Fruit fly (Drosophila melanogaster) whole organism, embryonic: ENCODE data around the gene Tollo.

Experiments
- Abd-B ChIP-seq: fragments of 200-800 bp; sonication (Bioruptor generic); optimal IDR thresholded peaks from 2 replicates; lab custom pipeline; 2018; ENCODE audit warnings: missing biosample characterization, mild to moderate bottlenecking, missing genetic modification characterization, moderate library complexity
- B-H1 ChIP-seq: fragments of 200-800 bp; sonication (Bioruptor generic); IDR thresholded peaks from 3 replicates; pipeline ENCODE4 v1.3.6; 2022; ENCODE audit warnings: missing biosample characterization, missing genetic modification characterization
- CG10565 ChIP-seq: fragments of 200-800 bp; sonication (Bioruptor generic); optimal IDR thresholded peaks from 3 replicates; lab custom pipeline; 2016; ENCODE audit warnings: missing biosample characterization, mild to moderate bottlenecking, missing genetic modification characterization
- CG10979 ChIP-seq: fragments of 200-800 bp; sonication (Bioruptor generic); optimal IDR thresholded peaks from 2 replicates; lab custom pipeline; 2018; ENCODE audit warnings: missing biosample characterization, mild to moderate bottlenecking, missing genetic modification characterization, moderate library complexity
- CG1233 ChIP-seq: fragments of 200-800 bp; sonication (Bioruptor generic); optimal IDR thresholded peaks from 4 replicates; lab custom pipeline; 2018; ENCODE audit warnings: missing biosample characterization, mild to moderate bottlenecking, missing genetic modification characterization
- CG12391 ChIP-seq: fragments of 200-800 bp; sonication (Bioruptor generic); optimal IDR thresholded peaks from 3 replicates; lab custom pipeline; 2018; ENCODE audit warnings: missing biosample characterization, mild to moderate bottlenecking, missing genetic modification characterization, moderate library complexity
- CG13775 ChIP-seq: fragments of 200-800 bp; sonication (Bioruptor generic); optimal IDR thresholded peaks from 3 replicates; lab custom pipeline; 2017; ENCODE audit warnings: missing biosample characterization, mild to moderate bottlenecking, missing genetic modification characterization
- CG14710 ChIP-seq: fragments of 200-800 bp; sonication (Bioruptor generic); optimal IDR thresholded peaks from 3 replicates; lab custom pipeline; 2019; ENCODE audit warnings: missing biosample characterization, mild to moderate bottlenecking, missing genetic modification characterization, moderate library complexity
- CG14860 ChIP-seq: fragments of 200-800 bp; sonication (Bioruptor generic); IDR thresholded peaks from 3 replicates; pipeline ENCODE4 v1.3.6; 2022; ENCODE audit warnings: missing biosample characterization, missing genetic modification characterization; ENCODE audit not compliant: partially characterized antibody
- CG17328 ChIP-seq: fragments of 200-800 bp; sonication (Bioruptor generic); IDR thresholded peaks from 2 replicates; pipeline ENCODE4 v1.3.6; 2022; ENCODE audit warnings: missing biosample characterization, missing genetic modification characterization
- CG18764 ChIP-seq: fragments of 200-800 bp; sonication (Bioruptor generic); optimal IDR thresholded peaks from 3 replicates; lab custom pipeline; 2016; ENCODE audit warnings: missing biosample characterization, missing genetic modification characterization
- CG3065 ChIP-seq: fragments of 200-800 bp; sonication (Bioruptor generic); optimal IDR thresholded peaks from 2 replicates; lab custom pipeline; 2016; ENCODE audit warnings: missing biosample characterization, missing genetic modification characterization
- CG33557 ChIP-seq: fragments of 200-800 bp; sonication (Bioruptor generic); optimal IDR thresholded peaks from 2 replicates; lab custom pipeline; 2019; ENCODE audit warnings: missing biosample characterization, mild to moderate bottlenecking, missing genetic modification characterization, moderate library complexity
- CG34422 ChIP-seq: fragments of 200-800 bp; sonication (Bioruptor generic); IDR thresholded peaks from 3 replicates; pipeline ENCODE4 v1.3.6; 2022; ENCODE audit warnings: missing biosample characterization, missing genetic modification characterization
- CG6854 ChIP-seq: fragments of 200-800 bp; sonication (Bioruptor generic); optimal IDR thresholded peaks from 3 replicates; lab custom pipeline; 2017; ENCODE audit warnings: missing biosample characterization, mild to moderate bottlenecking, missing genetic modification characterization
- CG8944 ChIP-seq: fragments of 200-800 bp; sonication (Bioruptor generic); optimal IDR thresholded peaks from 3 replicates; lab custom pipeline; 2016; ENCODE audit warnings: missing biosample characterization, missing genetic modification characterization
- CG9817 ChIP-seq: fragments of 200-800 bp; sonication (Bioruptor generic); optimal IDR thresholded peaks from 2 replicates; lab custom pipeline; 2018; ENCODE audit warnings: missing biosample characterization, mild to moderate bottlenecking, missing genetic modification characterization, moderate library complexity
- CTCF ChIP-seq: fragments of 200-800 bp; sonication (Bioruptor generic); optimal IDR thresholded peaks from 2 replicates; lab custom pipeline; 2017; ENCODE audit warnings: missing biosample characterization, mild to moderate bottlenecking, missing genetic modification characterization, moderate library complexity
- D19B ChIP-seq: fragments of 200-800 bp; sonication (Bioruptor generic); optimal IDR thresholded peaks from 2 replicates; lab custom pipeline; 2017; ENCODE audit warnings: missing biosample characterization, mild to moderate bottlenecking, missing genetic modification characterization
- E2f1 ChIP-seq: fragments of 200-800 bp; sonication (Bioruptor generic); IDR thresholded peaks from 2 replicates; pipeline ENCODE4 v1.3.6; 2022; ENCODE audit warnings: missing biosample characterization, missing genetic modification characterization
- HmgZ ChIP-seq: fragments of 200-800 bp; sonication (Bioruptor generic); optimal IDR thresholded peaks from 2 replicates; lab custom pipeline; 2018; ENCODE audit warnings: missing biosample characterization, mild to moderate bottlenecking, missing genetic modification characterization
- Hr78 ChIP-seq, 2 experiments: fragments of 200-800 bp in 1 of 2; fragments of >200 bp in 1 of 2; sonication (Bioruptor generic) in 1 of 2; optimal IDR thresholded peaks; 2 replicates each; lab custom pipeline; 2017 to 2019; ENCODE audit warnings: missing biosample characterization in 2 of 2, missing genetic modification characterization in 2 of 2, mild to moderate bottlenecking in 1 of 2, moderate library complexity in 1 of 2
- Lpt ChIP-seq: fragments of >200 bp; optimal IDR thresholded peaks from 2 replicates; lab custom pipeline; 2018; ENCODE audit warnings: missing biosample characterization, missing genetic modification characterization
- Mrtf ChIP-seq: fragments of 200-800 bp; sonication (Bioruptor generic); IDR thresholded peaks from 3 replicates; pipeline ENCODE4 v1.3.6; 2022; ENCODE audit warnings: missing biosample characterization, missing genetic modification characterization
- Neu2 ChIP-seq: fragments of 200-800 bp; sonication (Bioruptor generic); optimal IDR thresholded peaks from 3 replicates; lab custom pipeline; 2016; ENCODE audit warnings: missing biosample characterization, missing genetic modification characterization, borderline replicate concordance
- Sry-δ ChIP-seq: fragments of 200-800 bp; sonication (Bioruptor generic); optimal IDR thresholded peaks from 2 replicates; lab custom pipeline; 2016; ENCODE audit warnings: missing biosample characterization, missing genetic modification characterization
- Ssrp ChIP-seq: fragments of 200-800 bp; sonication (Bioruptor generic); optimal IDR thresholded peaks from 2 replicates; lab custom pipeline; 2018; ENCODE audit warnings: missing biosample characterization, mild to moderate bottlenecking, missing genetic modification characterization, moderate library complexity
- Stat92E ChIP-seq, 3 experiments: fragments of >200 bp in 2 of 3; fragments of 200-800 bp in 1 of 3; sonication (Bioruptor generic) in 1 of 3; optimal IDR thresholded peaks; 2 replicates each; lab custom pipeline; 2017 to 2019; ENCODE audit warnings: missing biosample characterization in 3 of 3, missing genetic modification characterization in 3 of 3, mild to moderate bottlenecking in 1 of 3, moderate library complexity in 1 of 3
- Taf1 ChIP-seq: fragments of 200-800 bp; sonication (Bioruptor generic); IDR thresholded peaks from 2 replicates; pipeline ENCODE4 v1.3.6; 2022; ENCODE audit warnings: missing biosample characterization, missing genetic modification characterization
- ab ChIP-seq: fragments of 200-800 bp; sonication (Bioruptor generic); optimal IDR thresholded peaks from 2 replicates; lab custom pipeline; 2016; ENCODE audit warnings: missing biosample characterization, missing genetic modification characterization
- az2 ChIP-seq: fragments of 200-800 bp; sonication (Bioruptor generic); optimal IDR thresholded peaks from 3 replicates; lab custom pipeline; 2016; ENCODE audit warnings: missing biosample characterization, missing genetic modification characterization
- cg ChIP-seq: fragments of 200-800 bp; sonication (Bioruptor generic); optimal IDR thresholded peaks from 3 replicates; lab custom pipeline; 2019; ENCODE audit warnings: missing biosample characterization, mild to moderate bottlenecking, missing genetic modification characterization, moderate library complexity
- danr ChIP-seq: fragments of 200-800 bp; sonication (Bioruptor generic); IDR thresholded peaks from 2 replicates; pipeline ENCODE4 v1.3.6; 2022; ENCODE audit warnings: missing biosample characterization, missing genetic modification characterization
- dmrt11E ChIP-seq: fragments of 200-800 bp; sonication (Bioruptor generic); optimal IDR thresholded peaks from 3 replicates; lab custom pipeline; 2018; ENCODE audit warnings: missing biosample characterization, mild to moderate bottlenecking, missing genetic modification characterization, moderate library complexity
- exex ChIP-seq: fragments of 200-800 bp; sonication (Bioruptor generic); optimal IDR thresholded peaks from 4 replicates; lab custom pipeline; 2018; ENCODE audit warnings: missing biosample characterization, mild to moderate bottlenecking, missing genetic modification characterization, moderate library complexity
- eyg ChIP-seq: fragments of 200-800 bp; sonication (Bioruptor generic); optimal IDR thresholded peaks from 3 replicates; lab custom pipeline; 2016; ENCODE audit warnings: missing biosample characterization, missing genetic modification characterization
- fd96Cb ChIP-seq: fragments of 200-800 bp; sonication (Bioruptor generic); optimal IDR thresholded peaks from 2 replicates; lab custom pipeline; 2018; ENCODE audit warnings: missing biosample characterization, mild to moderate bottlenecking, missing genetic modification characterization, moderate library complexity
- gem ChIP-seq: fragments of 200-800 bp; sonication (Bioruptor generic); optimal IDR thresholded peaks from 2 replicates; lab custom pipeline; 2019; ENCODE audit warnings: missing biosample characterization, mild to moderate bottlenecking, missing genetic modification characterization, moderate library complexity
- grn ChIP-seq: fragments of 200-800 bp; sonication (Bioruptor generic); optimal IDR thresholded peaks from 3 replicates; lab custom pipeline; 2017; ENCODE audit warnings: missing biosample characterization, missing genetic modification characterization
- lola ChIP-seq, 3 experiments: fragments of >200 bp in 2 of 3; fragments of 200-800 bp in 1 of 3; sonication (Bioruptor generic) in 1 of 3; optimal IDR thresholded peaks; 2 replicates each; lab custom pipeline; 2017 to 2019; ENCODE audit warnings: missing biosample characterization in 3 of 3, missing genetic modification characterization in 3 of 3, mild to moderate bottlenecking in 1 of 3, moderate library complexity in 1 of 3
- pan ChIP-seq, 4 experiments: fragments of >200 bp in 3 of 4; fragments of 200-800 bp in 1 of 4; sonication (Bioruptor generic) in 1 of 4; optimal IDR thresholded peaks in 3 of 4; IDR thresholded peaks in 1 of 4; 2 replicates each; pipeline versions ENCODE4 v1.3.6 to Lab custom; 2017 to 2022; ENCODE audit warnings: missing biosample characterization in 2 of 4, missing genetic modification characterization in 2 of 4, mixed read lengths in 1 of 4
- phol ChIP-seq: fragments of 200-800 bp; sonication (Bioruptor generic); optimal IDR thresholded peaks from 3 replicates; lab custom pipeline; 2018; ENCODE audit warnings: missing biosample characterization, mild to moderate bottlenecking, missing genetic modification characterization, moderate library complexity
- pnt ChIP-seq: fragments of 200-800 bp; sonication (Bioruptor generic); optimal IDR thresholded peaks from 3 replicates; lab custom pipeline; 2016; ENCODE audit warnings: missing biosample characterization, missing genetic modification characterization
- psq ChIP-seq: fragments of 200-800 bp; sonication (Bioruptor generic); optimal IDR thresholded peaks from 2 replicates; lab custom pipeline; 2017; ENCODE audit warnings: missing biosample characterization, missing genetic modification characterization
- sens ChIP-seq: fragments of 200-800 bp; sonication (Bioruptor generic); peaks from one replicate; lab custom pipeline; 2016; ENCODE audit warnings: missing biosample characterization, missing genetic modification characterization
- shn ChIP-seq: fragments of 200-800 bp; sonication (Bioruptor generic); optimal IDR thresholded peaks from 3 replicates; lab custom pipeline; 2016; ENCODE audit warnings: missing biosample characterization, missing genetic modification characterization
- wdn ChIP-seq: fragments of 200-800 bp; sonication (Bioruptor generic); IDR thresholded peaks from 2 replicates; pipeline ENCODE4 v1.3.6; 2022; ENCODE audit warnings: missing biosample characterization, missing genetic modification characterization
- zfh2 ChIP-seq: fragments of 200-800 bp; sonication (Bioruptor generic); optimal IDR thresholded peaks from 2 replicates; lab custom pipeline; 2016; ENCODE audit warnings: missing biosample characterization, missing genetic modification characterization

The Tollo gene

dm6 chr3L:15264247-15265028, 29.0 kb downstream of the Tollo start (continued):
- TF ChIP-seq Mrtf (GFP tag; lab: Robert Waterston, UW) (no peak), az2 (GFP tag; lab: Kevin White, UChicago) (peak; percentile 6), CG12391 (tag; lab: Kevin White, UChicago) (peak; percentile 13), CTCF (GFP tag; lab: Kevin White, UChicago) (peak; percentile 51), fd96Cb (peak; percentile 28), cg (no peak), HmgZ (tag; lab: Kevin White, UChicago) (no peak), Abd-B (GFP tag; lab: Kevin White, UChicago) (no peak), CG14860 (GFP tag; lab: Robert Waterston, UW) (no peak), CG13775 (GFP tag; lab: Kevin White, UChicago) (peak; percentile 15), CG18764 (GFP tag; lab: Kevin White, UChicago) (no peak), CG3065 (GFP tag; lab: Kevin White, UChicago) (no peak), Lpt (GFP tag; lab: Kevin White, UChicago) (no peak), Ssrp (tag; lab: Kevin White, UChicago) (peak; percentile 28), Stat92E (GFP tag; optimal IDR thresholded peaks at IDR 0.05; lab: Kevin White, UChicago) (no peak), psq (GFP tag; lab: Kevin White, UChicago) (no peak), ab (GFP tag; lab: Kevin White, UChicago) (no peak), wdn (GFP tag; lab: Robert Waterston, UW) (no peak), phol (tag; lab: Kevin White, UChicago) (peak; percentile 57), E2f1 (GFP tag; lab: Robert Waterston, UW) (no peak), CG1233 (no peak), CG17328 (GFP tag; lab: Robert Waterston, UW) (no peak)

- TF ChIP-seq CG10565 (GFP tag; lab: Kevin White, UChicago) (no peak), Hr78 (GFP tag; optimal IDR thresholded peaks at IDR 0.05; lab: Kevin White, UChicago) (no peak), Sry-δ (GFP tag; lab: Kevin White, UChicago) (no peak), shn (GFP tag; lab: Kevin White, UChicago) (no peak), phol (tag; lab: Kevin White, UChicago) (peak; percentile 2), CG14710 (tag; lab: Kevin White, UChicago) (peak; percentile 22), D19B (no peak), CG8944 (no peak), exex (tag; lab: Kevin White, UChicago) (no peak), pan (optimal IDR thresholded peaks at IDR 0.05; lab: Kevin White, UChicago) (no peak), pan (GFP tag; optimal IDR thresholded peaks at IDR 0.05 in 1 of 2, IDR thresholded peaks at IDR 0.05 in 1 of 2) (no peak), sens (GFP tag; lab: Kevin White, UChicago) (peak; percentile 63), CG13775 (GFP tag; lab: Kevin White, UChicago) (peak; percentile 23), pnt (no peak), CG33557 (GFP tag; lab: Kevin White, UChicago) (no peak), lola (GFP tag; optimal IDR thresholded peaks at IDR 0.05; lab: Kevin White, UChicago) (peak in 1 of 3 experiments; percentile 47), Taf1 (GFP tag; lab: Robert Waterston, UW) (no peak), CG10979 (tag; lab: Kevin White, UChicago) (peak; percentile 21), CG34422 (GFP tag; lab: Robert Waterston, UW) (no peak), Neu2 (GFP tag; lab: Kevin White, UChicago) (no peak), grn (GFP tag; lab: Kevin White, UChicago) (no peak), gem (peak; percentile 19), eyg (no peak), zfh2 (GFP tag; lab: Kevin White, UChicago) (no peak), dmrt11E (tag; lab: Kevin White, UChicago) (peak; percentile 63), CG9817 (no peak), CG6854 (GFP tag; lab: Kevin White, UChicago) (no peak), B-H1 (GFP tag; lab: Robert Waterston, UW) (no peak), danr (GFP tag; lab: Robert Waterston, UW) (no peak)
Measured at dm6 chr3L:15266628-15267027, 31.2 kb downstream of the Tollo start.
